Worm (Caenorhabditis elegans): ENCODE data around the gene dyrb-1.

DNA sequence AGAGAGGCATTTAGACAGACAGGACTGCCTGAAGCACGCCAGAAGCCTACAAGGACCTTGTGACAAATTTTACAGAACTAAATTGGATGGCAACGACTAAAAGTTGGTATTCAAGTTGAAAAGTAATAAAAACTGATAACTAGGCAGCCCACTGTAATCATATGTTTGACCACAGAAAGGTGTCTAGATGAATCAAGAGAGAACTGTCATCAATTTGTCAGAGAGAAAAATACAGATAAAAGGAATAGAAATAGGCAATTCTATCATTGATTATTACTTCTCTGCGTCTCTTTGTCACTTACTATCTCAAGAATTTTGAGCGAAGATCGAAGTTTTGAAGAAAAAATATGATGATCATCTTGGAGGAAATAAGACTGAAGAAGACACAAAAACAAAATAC lies 14.0 kb downstream of the dyrb-1 start:
- TF ChIP-seq ceh-13 (GFP tag; optimal IDR thresholded peaks at IDR 0.05) (no peak), ceh-36 (tag; optimal IDR thresholded peaks at IDR 0.05) (no peak), tbx-11 (GFP tag; IDR thresholded peaks at IDR 0.05) (no peak)
